Worm (Caenorhabditis elegans) whole organism, late embryonic: Measurements from ENCODE around the gene ztf-22.

Experiments used
- C08G9.2 ChIP-seq: sonication (generic microtip); optimal IDR thresholded peaks from 2 replicates; lab custom pipeline; 2016; ENCODE audit warnings: mild to moderate bottlenecking, missing genetic modification characterization, moderate library complexity, missing compliant biosample characterization
- T23F11.4 ChIP-seq: fragments of 200-800 bp; sonication (Bioruptor generic); optimal IDR thresholded peaks from 2 replicates; lab custom pipeline; 2018; ENCODE audit warnings: mild to moderate bottlenecking, missing genetic modification characterization, missing compliant biosample characterization
- Y22D7AL.16 ChIP-seq: sonication (generic microtip); optimal IDR thresholded peaks from 2 replicates; lab custom pipeline; 2016; ENCODE audit warnings: missing genetic modification characterization, missing compliant biosample characterization
- ama-1 ChIP-seq: fragments of 150-350 bp; optimal IDR thresholded peaks from 2 replicates; lab custom pipeline; 2014
- ceh-2 ChIP-seq: sonication (generic microtip); optimal IDR thresholded peaks from 2 replicates; lab custom pipeline; 2016; ENCODE audit warnings: missing genotype, missing genetic modification characterization, missing compliant biosample characterization
- ceh-22 ChIP-seq: sonication (generic microtip); optimal IDR thresholded peaks from 2 replicates; lab custom pipeline; 2017; ENCODE audit warnings: missing biosample characterization, missing genetic modification characterization
- ceh-34 ChIP-seq: sonication (generic microtip); optimal IDR thresholded peaks from 2 replicates; lab custom pipeline; 2016; ENCODE audit warnings: mild to moderate bottlenecking, missing genetic modification characterization, missing compliant biosample characterization
- ceh-45 ChIP-seq: fragments of 200-800 bp; sonication (Bioruptor generic); IDR thresholded peaks from 2 replicates; pipeline ENCODE4 v1.3.6; 2022; ENCODE audit warnings: missing genetic modification reagents, missing genetic modification characterization, missing compliant biosample characterization
- ceh-6 ChIP-seq: fragments of 200-800 bp; sonication (Bioruptor generic); optimal IDR thresholded peaks from 2 replicates; lab custom pipeline; 2018; ENCODE audit warnings: mild to moderate bottlenecking, missing genetic modification characterization, missing compliant biosample characterization
- dmd-4 ChIP-seq: sonication (generic microtip); optimal IDR thresholded peaks from 2 replicates; lab custom pipeline; 2016; ENCODE audit warnings: borderline replicate concordance, missing genetic modification characterization, missing compliant biosample characterization
- elt-2 ChIP-seq: sonication (generic microtip); optimal IDR thresholded peaks from 2 replicates; lab custom pipeline; 2016; ENCODE audit warnings: missing genetic modification reagents, missing genetic modification characterization, missing compliant biosample characterization
- elt-4 ChIP-seq: sonication (generic microtip); optimal IDR thresholded peaks from 2 replicates; lab custom pipeline; 2016; ENCODE audit warnings: missing genetic modification characterization, missing compliant biosample characterization
- ets-4 ChIP-seq: sonication (generic microtip); optimal IDR thresholded peaks from 2 replicates; lab custom pipeline; 2016; ENCODE audit warnings: missing genetic modification characterization, missing compliant biosample characterization
- fax-1 ChIP-seq: sonication (generic microtip); optimal IDR thresholded peaks from 2 replicates; lab custom pipeline; 2016; ENCODE audit warnings: missing genotype, missing genetic modification characterization, missing compliant biosample characterization
- fkh-6 ChIP-seq: sonication (generic microtip); optimal IDR thresholded peaks from 2 replicates; lab custom pipeline; 2016; ENCODE audit warnings: missing genetic modification characterization, missing compliant biosample characterization
- gmeb-2 ChIP-seq: sonication (generic microtip); optimal IDR thresholded peaks from 2 replicates; lab custom pipeline; 2016; ENCODE audit warnings: missing genetic modification characterization, inconsistent platforms, missing compliant biosample characterization
- hlh-13 ChIP-seq: fragments of 200-800 bp; sonication (Bioruptor generic); optimal IDR thresholded peaks from 2 replicates; lab custom pipeline; 2018; ENCODE audit warnings: mild to moderate bottlenecking, missing genetic modification characterization, missing compliant biosample characterization
- hlh-6 ChIP-seq: sonication (generic microtip); optimal IDR thresholded peaks from 2 replicates; lab custom pipeline; 2016; ENCODE audit warnings: missing genotype, missing genetic modification characterization, missing compliant biosample characterization
- hlh-8 ChIP-seq: sonication (generic microtip); optimal IDR thresholded peaks from 2 replicates; lab custom pipeline; 2016; ENCODE audit warnings: missing genotype, missing genetic modification characterization, missing compliant biosample characterization
- lin-11 ChIP-seq: fragments of 200-800 bp; sonication (Bioruptor generic); optimal IDR thresholded peaks from 2 replicates; lab custom pipeline; 2018; ENCODE audit warnings: mild to moderate bottlenecking, missing genetic modification characterization, missing compliant biosample characterization
- nfya-1 ChIP-seq: sonication (generic microtip); optimal IDR thresholded peaks from 2 replicates; lab custom pipeline; 2017; ENCODE audit warnings: missing genetic modification characterization, mild to moderate bottlenecking, missing compliant biosample characterization, antibody characterized with exemption, moderate library complexity
- nhr-232 ChIP-seq: sonication (generic microtip); optimal IDR thresholded peaks from 2 replicates; lab custom pipeline; 2016; ENCODE audit warnings: missing genetic modification characterization, missing compliant biosample characterization
- npax-4 ChIP-seq: sonication (generic microtip); optimal IDR thresholded peaks from 2 replicates; lab custom pipeline; 2016; ENCODE audit warnings: missing genetic modification characterization, missing compliant biosample characterization
- odd-2 ChIP-seq: sonication (generic microtip); optimal IDR thresholded peaks from 2 replicates; lab custom pipeline; 2017; ENCODE audit warnings: antibody characterized with exemption, mild to moderate bottlenecking, missing genetic modification characterization, missing compliant biosample characterization
- pat-9 ChIP-seq: fragments of 200-800 bp; sonication (Bioruptor generic); optimal IDR thresholded peaks from 2 replicates; lab custom pipeline; 2018; ENCODE audit warnings: mild to moderate bottlenecking, missing genetic modification characterization, moderate library complexity, missing compliant biosample characterization
- pha-2 ChIP-seq: sonication (generic microtip); optimal IDR thresholded peaks from 2 replicates; lab custom pipeline; 2017; ENCODE audit warnings: mild to moderate bottlenecking, missing genetic modification characterization, missing compliant biosample characterization
- pqm-1 ChIP-seq: sonication (generic microtip); optimal IDR thresholded peaks from 2 replicates; lab custom pipeline; 2016; ENCODE audit warnings: missing genetic modification characterization, missing compliant biosample characterization
- rnt-1 ChIP-seq: sonication (generic microtip); optimal IDR thresholded peaks from 2 replicates; lab custom pipeline; 2016; ENCODE audit warnings: missing genetic modification characterization, missing compliant biosample characterization
- sox-4 ChIP-seq: sonication (generic microtip); optimal IDR thresholded peaks from 2 replicates; lab custom pipeline; 2017; ENCODE audit warnings: mild to moderate bottlenecking, missing genetic modification characterization, inconsistent platforms, missing compliant biosample characterization
- tbx-2 ChIP-seq: sonication (generic microtip); optimal IDR thresholded peaks from 2 replicates; lab custom pipeline; 2016; ENCODE audit warnings: missing genetic modification characterization, missing compliant biosample characterization
- ttx-3 ChIP-seq: sonication (generic microtip); optimal IDR thresholded peaks from 2 replicates; lab custom pipeline; 2016; ENCODE audit warnings: missing genetic modification reagents, missing genetic modification characterization, missing compliant biosample characterization
- unc-42 ChIP-seq: sonication (generic microtip); optimal IDR thresholded peaks from 2 replicates; lab custom pipeline; 2016; ENCODE audit warnings: missing genotype, missing genetic modification characterization, missing compliant biosample characterization
- zip-5 ChIP-seq: sonication (generic microtip); optimal IDR thresholded peaks from 2 replicates; lab custom pipeline; 2016; ENCODE audit warnings: missing genetic modification characterization, missing compliant biosample characterization

ztf-22 gene

ce11 chrII:13243021-13243420, 42.6 kb downstream of the ztf-22 start, which contains the start of gene F15D4.4:
F15D4.4 (minus strand) TSS chrII:13243121.
- no peak for TF ChIP-seq T23F11.4 (GFP tag; lab: Kevin White, UChicago)
- TF ChIP-seq fkh-6 (tag; lab: Kevin White, UChicago): no peak
- TF ChIP-seq rnt-1: no peak
- TF ChIP-seq ceh-6 (GFP tag; lab: Kevin White, UChicago): no peak
- TF ChIP-seq ceh-45 (GFP tag; lab: Robert Waterston, UW): no peak
- no peak for TF ChIP-seq ets-4

- no peak for TF ChIP-seq nhr-232 (tag; lab: Kevin White, UChicago)
- TF ChIP-seq gmeb-2 (tag; lab: Kevin White, UChicago): no peak
- no peak for TF ChIP-seq C08G9.2 (tag; lab: Kevin White, UChicago)
- no peak for TF ChIP-seq hlh-6 (tag; lab: Kevin White, UChicago)
- no peak for TF ChIP-seq ceh-2
- no peak for TF ChIP-seq fax-1
- TF ChIP-seq ceh-22: no peak
- no peak for TF ChIP-seq ttx-3 (tag; lab: Kevin White, UChicago)
- no peak for TF ChIP-seq dmd-4 (tag; lab: Kevin White, UChicago)
- no peak for TF ChIP-seq odd-2 (tag; lab: Kevin White, UChicago)
- no peak for TF ChIP-seq zip-5
Observed at ce11 chrII:13239593-13239992, 46.0 kb downstream of the ztf-22 start.

- TF ChIP-seq nfya-1 (tag; lab: Kevin White, UChicago): peak; percentile 6
- peak; percentile 57 for TF ChIP-seq unc-42 (tag; lab: Kevin White, UChicago)
- no peak for TF ChIP-seq pat-9
- TF ChIP-seq elt-2 (tag; lab: Kevin White, UChicago): no peak
- no peak for TF ChIP-seq Y22D7AL.16 (tag; lab: Kevin White, UChicago)
Observed at ce11 chrII:13237829-13238404, 47.7 kb downstream of the ztf-22 start, which contains the start of gene romo-1. romo-1 (minus strand) TSS chrII:13237907.

- TF ChIP-seq fkh-6 (tag; lab: Kevin White, UChicago): no peak
- TF ChIP-seq pha-2: no peak
- TF ChIP-seq lin-11 (tag; lab: Kevin White, UChicago): no peak
- TF ChIP-seq ceh-22: no peak
- TF ChIP-seq pqm-1 (tag; lab: Kevin White, UChicago): no peak
- TF ChIP-seq fax-1: no peak
- TF ChIP-seq hlh-6 (tag; lab: Kevin White, UChicago): no peak
Observed at ce11 chrII:13235289-13235688, 50.3 kb downstream of the ztf-22 start, which contains the start of gene flp-16. flp-16 (plus strand) TSS chrII:13235306.

- TF ChIP-seq ama-1 (lab: Kevin White, UChicago) (no peak), hlh-8 (no peak)
Observed at ce11 chrII:13233712-13234111, 51.9 kb downstream of the ztf-22 start.

ce11 chrII:13230489-13231196, 55.0 kb downstream of the ztf-22 start:
- TF ChIP-seq sox-4 (tag; lab: Kevin White, UChicago): no peak
- TF ChIP-seq odd-2 (tag; lab: Kevin White, UChicago): no peak
- no peak for TF ChIP-seq hlh-13
- no peak for TF ChIP-seq tbx-2 (tag; lab: Kevin White, UChicago)
- no peak for TF ChIP-seq elt-2 (tag; lab: Kevin White, UChicago)
- no peak for TF ChIP-seq hlh-8
- no peak for TF ChIP-seq elt-4 (tag; lab: Kevin White, UChicago)
- TF ChIP-seq Y22D7AL.16 (tag; lab: Kevin White, UChicago): no peak
- TF ChIP-seq ceh-34: no peak
- no peak for TF ChIP-seq T23F11.4 (GFP tag; lab: Kevin White, UChicago)
- TF ChIP-seq ttx-3 (tag; lab: Kevin White, UChicago): no peak
- TF ChIP-seq npax-4 (tag; lab: Kevin White, UChicago): no peak
- TF ChIP-seq pat-9: no peak
